Fruit fly (Drosophila melanogaster) whole organism: Measurements from ENCODE around the gene CG44532.

Source experiments
- EcR ChIP-seq, 2 experiments: fragments of >200 bp; optimal IDR thresholded peaks; 2 replicates each; lab custom pipeline; 2017; ENCODE audit warnings: missing biosample characterization in 2 of 2, missing genetic modification characterization in 2 of 2, missing genetic modification reagents in 2 of 2
- usp ChIP-seq: fragments of >200 bp; optimal IDR thresholded peaks from 2 replicates; lab custom pipeline; 2017; ENCODE audit warnings: missing biosample characterization, missing genetic modification characterization, mixed read lengths

- TF ChIP-seq usp (GFP tag; lab: Kevin White, UChicago) (no peak), EcR (GFP tag; optimal IDR thresholded peaks at IDR 0.05; lab: Kevin White, UChicago) (no peak)
These were observed 20.7 kb upstream of the CG44532 start for dm6 chrX:9141219-9141618.
